Worm (Caenorhabditis elegans): ENCODE data around the gene gly-1.
A peak's percentile ranks its signal among the peaks of the same experiment; 100 is the strongest.

gly-1 gene

DNA sequence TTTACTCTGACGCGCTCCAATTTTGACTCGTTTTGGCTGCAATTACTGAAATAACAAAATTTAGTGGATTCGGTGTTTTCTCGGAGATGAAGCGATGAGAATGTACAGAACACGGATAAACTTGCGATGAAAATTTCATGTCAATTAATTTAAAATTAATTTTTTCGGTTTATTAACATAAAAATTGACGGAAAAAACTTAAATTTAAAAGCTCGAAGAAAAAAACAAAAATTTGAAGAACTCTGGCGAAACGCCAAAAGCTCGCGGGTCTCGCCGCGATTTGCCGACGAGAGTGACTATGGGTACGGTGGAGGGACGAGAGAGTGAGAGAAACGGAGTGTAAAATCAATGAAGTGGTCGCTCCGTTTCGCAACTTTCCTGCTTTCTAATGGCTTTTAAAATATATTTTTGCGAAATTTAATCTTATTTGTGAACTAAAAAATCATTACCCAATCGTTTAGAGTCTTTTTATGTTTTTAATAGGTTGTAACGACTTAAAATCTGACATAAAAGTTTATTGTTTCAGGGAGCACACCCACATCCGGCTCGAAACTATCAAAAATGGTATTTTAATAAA, 33.2 kb downstream of the gly-1 start, which contains the start of the genes gmps-1 and cap-2 (continued):
- TF ChIP-seq tbx-2 (tag; optimal IDR thresholded peaks at IDR 0.05) (peak; percentile 97), ceh-88 (GFP tag; IDR thresholded peaks at IDR 0.05) (peak; percentile 92), sox-4 (tag; optimal IDR thresholded peaks at IDR 0.05) (peak; percentile 91), grh-1 (GFP tag; IDR thresholded peaks at IDR 0.05) (peak; percentile 95), unc-130 (tag; optimal IDR thresholded peaks at IDR 0.05) (peak; percentile 89), swsn-7 (tag; optimal IDR thresholded peaks at IDR 0.05) (peak; percentile 98), dsc-1 (tag; optimal IDR thresholded peaks at IDR 0.05) (peak; percentile 98), nhr-76 (tag; optimal IDR thresholded peaks at IDR 0.05) (no peak), zag-1 (tag; optimal IDR thresholded peaks at IDR 0.05) (peak; percentile 78), ces-1 (GFP tag; optimal IDR thresholded peaks at IDR 0.05) (no peak), egl-27 (tag; optimal IDR thresholded peaks at IDR 0.05) (peak; percentile 31 to 64), jun-1 (tag; optimal IDR thresholded peaks at IDR 0.05) (peak; percentile 95), nhr-20 (tag; optimal IDR thresholded peaks at IDR 0.05) (peak; percentile 98), ceh-82 (tag; optimal IDR thresholded peaks at IDR 0.05) (peak; percentile 96 to 99 (median 98)), snpc-4 (tag; optimal IDR thresholded peaks at IDR 0.05) (peak; percentile 86), mdl-1 (tag; optimal IDR thresholded peaks at IDR 0.05) (peak in 1 of 2 experiments; percentile 86), pag-3 (tag; optimal IDR thresholded peaks at IDR 0.05; ENCODE audit: borderline replicate concordance, insufficient read depth) (no peak), sup-37 (GFP tag; optimal IDR thresholded peaks at IDR 0.05) (peak; percentile 96), lin-35 (GFP tag; optimal IDR thresholded peaks at IDR 0.05) (peak; percentile 86 to 91), vab-15 (tag; optimal IDR thresholded peaks at IDR 0.05) (peak; percentile 63), C04F5.9 (tag; optimal IDR thresholded peaks at IDR 0.05) (peak; percentile 100), lir-3 (tag; optimal IDR thresholded peaks at IDR 0.05; ENCODE audit: poor library complexity) (peak; percentile 91), zip-4 (GFP tag; optimal IDR thresholded peaks at IDR 0.05) (peak; percentile 96), ceh-90 (tag; optimal IDR thresholded peaks at IDR 0.05) (peak; percentile 76), ama-1 (optimal IDR thresholded peaks at IDR 0.05) (peak; percentile 78), nhr-90 (tag; optimal IDR thresholded peaks at IDR 0.05; ENCODE audit: poor library complexity) (peak; percentile 96), nhr-12 (tag; optimal IDR thresholded peaks at IDR 0.05) (no peak), lin-13 (GFP tag; optimal IDR thresholded peaks at IDR 0.05) (peak; percentile 95), pax-3 (tag; optimal IDR thresholded peaks at IDR 0.05) (peak; percentile 94), nhr-19 (GFP tag; conservative IDR thresholded peaks at IDR 0.05) (peak; percentile 97), nhr-237 (tag; optimal IDR thresholded peaks at IDR 0.05) (peak; percentile 76), aly-2 (tag; optimal IDR thresholded peaks at IDR 0.05) (peak; percentile 93)

ce11 chrII:10867219-10867618, 34.8 kb downstream of the gly-1 start:
- TF ChIP-seq lsy-2 (tag; optimal IDR thresholded peaks at IDR 0.05) (peak; percentile 62 to 81), nhr-71 (tag; optimal IDR thresholded peaks at IDR 0.05) (peak; percentile 57), snu-23 (GFP tag; optimal IDR thresholded peaks at IDR 0.05) (peak; percentile 51), swsn-7 (tag; optimal IDR thresholded peaks at IDR 0.05) (no peak), aly-2 (tag; optimal IDR thresholded peaks at IDR 0.05) (no peak), nhr-28 (tag; optimal IDR thresholded peaks at IDR 0.05) (no peak), nhr-90 (tag; optimal IDR thresholded peaks at IDR 0.05; ENCODE audit: poor library complexity) (no peak), ztf-4 (tag; optimal IDR thresholded peaks at IDR 0.05) (peak; percentile 2), ceh-82 (tag; optimal IDR thresholded peaks at IDR 0.05) (peak in 1 of 3 experiments; percentile 11), mep-1 (tag; optimal IDR thresholded peaks at IDR 0.05) (peak; percentile 55), C04F5.9 (tag; optimal IDR thresholded peaks at IDR 0.05) (peak; percentile 90), sox-4 (tag; optimal IDR thresholded peaks at IDR 0.05) (no peak), rnt-1 (tag; optimal IDR thresholded peaks at IDR 0.05) (peak; percentile 57), alr-1 (tag; optimal IDR thresholded peaks at IDR 0.05; ENCODE audit: borderline replicate concordance) (no peak), nhr-47 (tag; optimal IDR thresholded peaks at IDR 0.05) (peak; percentile 14), elt-2 (tag; optimal IDR thresholded peaks at IDR 0.05) (peak; percentile 11), hpl-2 (GFP tag; optimal IDR thresholded peaks at IDR 0.05) (no peak), lin-35 (GFP tag; optimal IDR thresholded peaks at IDR 0.05) (peak; percentile 0 to 8), skn-1 (tag; optimal IDR thresholded peaks at IDR 0.05) (peak; percentile 15), lin-14 (GFP tag; optimal IDR thresholded peaks at IDR 0.05) (peak; percentile 59), nhr-20 (tag; optimal IDR thresholded peaks at IDR 0.05) (peak; percentile 51), dpl-1 (GFP tag; optimal IDR thresholded peaks at IDR 0.05) (peak in 2 of 3 experiments; percentile 3 to 18), efl-1 (optimal IDR thresholded peaks at IDR 0.05) (peak; percentile 33 to 42), efl-1 (GFP tag; optimal IDR thresholded peaks at IDR 0.05 in 1 of 2) (no peak)

Measured in whole organism, L1 larva.